Fruit fly (Drosophila melanogaster) whole organism, prepupa: Measurements from ENCODE around the gene CheB38b.

Experiments used
- CG10631 ChIP-seq: fragments of 200-800 bp; sonication (Bioruptor generic); optimal IDR thresholded peaks from 2 replicates; lab custom pipeline; 2016; ENCODE audit warnings: missing biosample characterization, missing genetic modification characterization
- CG15336 ChIP-seq: fragments of 200-800 bp; sonication (Bioruptor generic); IDR thresholded peaks from 2 replicates; pipeline ENCODE4 v1.3.6; 2022; ENCODE audit warnings: missing biosample characterization, missing genetic modification characterization
- CG16779 ChIP-seq: fragments of 200-800 bp; sonication (Bioruptor generic); optimal IDR thresholded peaks from 3 replicates; lab custom pipeline; 2017; ENCODE audit warnings: missing biosample characterization, mild to moderate bottlenecking, missing genetic modification characterization
- CG31627 ChIP-seq: fragments of 200-800 bp; sonication (Bioruptor generic); optimal IDR thresholded peaks from 3 replicates; lab custom pipeline; 2016; ENCODE audit warnings: missing biosample characterization, missing genetic modification characterization
- CG6854 ChIP-seq: fragments of 200-800 bp; sonication (Bioruptor generic); optimal IDR thresholded peaks from 2 replicates; lab custom pipeline; 2017; ENCODE audit warnings: missing biosample characterization, mild to moderate bottlenecking, missing genetic modification characterization
- Eip78C ChIP-seq: fragments of 200-800 bp; sonication (Bioruptor generic); peaks from one replicate; lab custom pipeline; 2016; ENCODE audit warnings: missing biosample characterization, missing genetic modification characterization
- Eip93F ChIP-seq: fragments of 200-800 bp; sonication (Bioruptor generic); optimal IDR thresholded peaks from 2 replicates; lab custom pipeline; 2016; ENCODE audit warnings: missing biosample characterization, mild to moderate bottlenecking, missing genetic modification characterization
- Hr39 ChIP-seq: fragments of 200-800 bp; sonication (Bioruptor generic); optimal IDR thresholded peaks from 2 replicates; lab custom pipeline; 2016; ENCODE audit warnings: missing biosample characterization, missing genetic modification characterization
- Hr4 ChIP-seq: fragments of 200-800 bp; sonication (Bioruptor generic); optimal IDR thresholded peaks from 3 replicates; lab custom pipeline; 2016; ENCODE audit warnings: missing biosample characterization, missing genetic modification characterization
- fkh ChIP-seq: fragments of 200-800 bp; sonication (Bioruptor generic); optimal IDR thresholded peaks from 3 replicates; lab custom pipeline; 2017; ENCODE audit warnings: missing biosample characterization, mild to moderate bottlenecking, missing genetic modification characterization, moderate library complexity
- pdm3 ChIP-seq: fragments of 200-800 bp; sonication (Bioruptor generic); optimal IDR thresholded peaks from 3 replicates; lab custom pipeline; 2016; ENCODE audit warnings: missing biosample characterization, missing genetic modification characterization
- salr ChIP-seq, 2 experiments: fragments of 200-800 bp; sonication (Bioruptor generic); optimal IDR thresholded peaks; 3 replicates each; lab custom pipeline; 2016 to 2018; ENCODE audit warnings: missing biosample characterization in 2 of 2, missing genetic modification characterization in 2 of 2, mild to moderate bottlenecking in 1 of 2
- ss ChIP-seq, 2 experiments: fragments of 200-800 bp; sonication (Bioruptor generic); optimal IDR thresholded peaks; 2 replicates in 1 of 2; 3 replicates in 1 of 2; lab custom pipeline; 2017 to 2018; ENCODE audit warnings: mild to moderate bottlenecking in 2 of 2, missing biosample characterization in 2 of 2, missing genetic modification characterization in 2 of 2, moderate library complexity in 1 of 2

DNA sequence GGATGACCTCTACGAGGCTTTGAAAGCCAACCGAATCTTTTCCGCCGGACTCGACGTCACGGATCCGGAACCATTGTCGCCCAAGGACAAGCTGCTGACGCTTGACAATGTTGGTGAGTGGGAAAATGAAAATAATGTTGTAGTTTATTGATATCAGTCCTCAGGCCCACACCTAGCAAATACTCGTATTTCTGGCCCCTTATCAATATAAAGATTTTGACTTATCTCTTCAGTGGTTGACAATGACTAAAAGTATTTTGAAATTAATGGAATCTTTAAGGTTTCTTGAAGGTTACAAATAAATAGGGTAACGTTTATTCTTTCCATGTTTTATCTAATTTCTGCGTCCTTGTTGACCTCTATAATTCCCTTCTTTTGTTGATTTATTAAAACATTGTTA is 10.0 kb upstream of the CheB38b start:
- TF ChIP-seq ss (GFP tag; optimal IDR thresholded peaks at IDR 0.05; lab: Kevin White, UChicago): no peak
- TF ChIP-seq salr (GFP tag; optimal IDR thresholded peaks at IDR 0.05; lab: Kevin White, UChicago): no peak
- no peak for TF ChIP-seq CG15336 (GFP tag; lab: Robert Waterston, UW)
- no peak for TF ChIP-seq pdm3 (GFP tag; lab: Kevin White, UChicago)
- no peak for TF ChIP-seq Hr39
- TF ChIP-seq Hr4 (GFP tag; lab: Kevin White, UChicago): no peak
- TF ChIP-seq CG6854 (GFP tag; lab: Kevin White, UChicago): no peak
- TF ChIP-seq Eip78C (GFP tag; lab: Kevin White, UChicago): no peak
- no peak for TF ChIP-seq CG16779
- no peak for TF ChIP-seq CG10631 (GFP tag; lab: Kevin White, UChicago)
- no peak for TF ChIP-seq CG31627
- TF ChIP-seq Eip93F (GFP tag; lab: Kevin White, UChicago): no peak
- no peak for TF ChIP-seq fkh (GFP tag; lab: Kevin White, UChicago)
